Worm (Caenorhabditis elegans) whole organism, mixed stage, embryonic: Measurements from ENCODE around the gene F54F2.14.

Source experiments
- M03D4.4 ChIP-seq: sonication (generic microtip); optimal IDR thresholded peaks from 2 replicates; lab custom pipeline; 2017; ENCODE audit warnings: mild to moderate bottlenecking, missing genetic modification characterization, missing compliant biosample characterization
- bed-3 ChIP-seq: fragments of 200-800 bp; sonication (Bioruptor generic); optimal IDR thresholded peaks from 3 replicates; lab custom pipeline; 2018; ENCODE audit warnings: mild to moderate bottlenecking, missing genetic modification characterization, moderate library complexity, missing compliant biosample characterization
- blmp-1 ChIP-seq: fragments of 150-350 bp; optimal IDR thresholded peaks from 2 replicates; lab custom pipeline; 2014; ENCODE audit warnings: missing biosample characterization, missing genetic modification characterization
- ceh-43 ChIP-seq: fragments of 200-800 bp; sonication (Bioruptor generic); optimal IDR thresholded peaks from 2 replicates; lab custom pipeline; 2018; ENCODE audit warnings: mild to moderate bottlenecking, missing genetic modification characterization, moderate library complexity, missing compliant biosample characterization
- ceh-83 ChIP-seq: fragments of 200-800 bp; sonication (Bioruptor generic); optimal IDR thresholded peaks from 2 replicates; lab custom pipeline; 2018; ENCODE audit warnings: mild to moderate bottlenecking, missing genetic modification characterization, missing compliant biosample characterization
- cnd-1 ChIP-seq: fragments of 200-800 bp; sonication (Bioruptor generic); optimal IDR thresholded peaks from 2 replicates; lab custom pipeline; 2018; ENCODE audit warnings: mild to moderate bottlenecking, missing genetic modification characterization, missing compliant biosample characterization
- drap-1 ChIP-seq: fragments of 200-800 bp; sonication (Bioruptor generic); optimal IDR thresholded peaks from 3 replicates; lab custom pipeline; 2018; ENCODE audit warnings: mild to moderate bottlenecking, missing genetic modification characterization, missing compliant biosample characterization
- elt-1 ChIP-seq: sonication (generic microtip); optimal IDR thresholded peaks from 2 replicates; lab custom pipeline; 2017; ENCODE audit warnings: missing genetic modification characterization, mild to moderate bottlenecking, missing compliant biosample characterization, antibody characterized with exemption, moderate library complexity, borderline replicate concordance; ENCODE audit not compliant: insufficient read depth
- elt-3 ChIP-seq: fragments of 150-350 bp; optimal IDR thresholded peaks from 2 replicates; lab custom pipeline; 2014; ENCODE audit warnings: missing biosample characterization, missing genetic modification characterization
- ham-2 ChIP-seq: fragments of 200-800 bp; sonication (Bioruptor generic); optimal IDR thresholded peaks from 2 replicates; lab custom pipeline; 2018; ENCODE audit warnings: mild to moderate bottlenecking, missing genetic modification characterization, missing compliant biosample characterization
- hlh-1 ChIP-seq: fragments of 150-350 bp; optimal IDR thresholded peaks from 2 replicates; lab custom pipeline; 2014; ENCODE audit warnings: missing biosample characterization, missing genetic modification reagents, missing genetic modification characterization
- lin-13 ChIP-seq: fragments of 150-350 bp; optimal IDR thresholded peaks from 2 replicates; lab custom pipeline; 2014; ENCODE audit warnings: missing biosample characterization, missing genetic modification characterization
- lin-32 ChIP-seq: fragments of 200-800 bp; sonication (Bioruptor generic); optimal IDR thresholded peaks from 2 replicates; lab custom pipeline; 2018; ENCODE audit warnings: mild to moderate bottlenecking, missing genetic modification characterization, missing compliant biosample characterization
- lsy-2 ChIP-seq: fragments of 150-350 bp; optimal IDR thresholded peaks from 2 replicates; lab custom pipeline; 2014; ENCODE audit warnings: missing biosample characterization, missing genetic modification characterization
- mep-1 ChIP-seq: fragments of 150-350 bp; optimal IDR thresholded peaks from 2 replicates; lab custom pipeline; 2017; ENCODE audit warnings: missing biosample characterization, missing genetic modification reagents, missing genetic modification characterization, inconsistent platforms
- mls-2 ChIP-seq: sonication (generic microtip); optimal IDR thresholded peaks from 2 replicates; lab custom pipeline; 2016; ENCODE audit warnings: mild to moderate bottlenecking, missing genetic modification characterization, moderate library complexity, missing compliant biosample characterization
- nhr-2 ChIP-seq: fragments of 150-350 bp; optimal IDR thresholded peaks from 2 replicates; lab custom pipeline; 2014; ENCODE audit warnings: missing biosample characterization, missing genetic modification characterization
- nhr-237 ChIP-seq: fragments of 150-350 bp; optimal IDR thresholded peaks from 2 replicates; lab custom pipeline; 2014; ENCODE audit warnings: missing biosample characterization, missing genetic modification characterization
- nhr-28 ChIP-seq: fragments of 150-350 bp; optimal IDR thresholded peaks from 2 replicates; lab custom pipeline; 2014; ENCODE audit warnings: missing biosample characterization, missing genetic modification characterization
- nhr-76 ChIP-seq: sonication (generic microtip); optimal IDR thresholded peaks from 2 replicates; lab custom pipeline; 2017; ENCODE audit warnings: missing biosample characterization, missing genetic modification characterization
- pha-4 ChIP-seq: fragments of 150-350 bp; optimal IDR thresholded peaks from 2 replicates; lab custom pipeline; 2018; ENCODE audit warnings: missing biosample characterization, missing genetic modification reagents, missing genetic modification characterization
- sem-2 ChIP-seq: fragments of 200-800 bp; sonication (Bioruptor generic); optimal IDR thresholded peaks from 2 replicates; lab custom pipeline; 2018; ENCODE audit warnings: mild to moderate bottlenecking, missing genetic modification characterization, missing compliant biosample characterization
- snpc-4 ChIP-seq: fragments of 150-350 bp; optimal IDR thresholded peaks from 2 replicates; lab custom pipeline; 2014; ENCODE audit warnings: missing biosample characterization, missing genetic modification characterization
- sptf-1 ChIP-seq: sonication (generic microtip); optimal IDR thresholded peaks from 2 replicates; lab custom pipeline; 2017; ENCODE audit warnings: mild to moderate bottlenecking, missing genetic modification characterization, moderate library complexity, missing compliant biosample characterization
- tbx-8 ChIP-seq: fragments of 200-800 bp; sonication (Bioruptor generic); optimal IDR thresholded peaks from 2 replicates; lab custom pipeline; 2018; ENCODE audit warnings: mild to moderate bottlenecking, missing genetic modification characterization, moderate library complexity, missing compliant biosample characterization
- unc-120 ChIP-seq: sonication (generic microtip); optimal IDR thresholded peaks from 2 replicates; lab custom pipeline; 2017; ENCODE audit warnings: missing genetic modification characterization, missing compliant biosample characterization; ENCODE audit not compliant: poor library complexity, severe bottlenecking
- unc-39 ChIP-seq: fragments of 150-350 bp; optimal IDR thresholded peaks from 2 replicates; lab custom pipeline; 2014; ENCODE audit warnings: missing biosample characterization, missing genetic modification characterization
- unc-62 ChIP-seq: fragments of 150-350 bp; optimal IDR thresholded peaks from 2 replicates; lab custom pipeline; 2014; ENCODE audit warnings: missing biosample characterization, missing genetic modification reagents, missing genetic modification characterization
- zip-8 ChIP-seq: fragments of 150-350 bp; optimal IDR thresholded peaks from 2 replicates; lab custom pipeline; 2014; ENCODE audit warnings: missing biosample characterization, missing genetic modification characterization
- ztf-11 ChIP-seq: fragments of 150-350 bp; optimal IDR thresholded peaks from 2 replicates; lab custom pipeline; 2014; ENCODE audit warnings: missing biosample characterization, missing genetic modification characterization

F54F2.14 gene

ce11 chrIII:8782080-8782479, 9.3 kb upstream of the F54F2.14 start:
- TF ChIP-seq mls-2 (tag; lab: Kevin White, UChicago) (no peak), ceh-83 (GFP tag; lab: Kevin White, UChicago) (no peak), hlh-1 (peak; percentile 19)

- TF ChIP-seq lsy-2 (tag; lab: Kevin White, UChicago) (no peak), blmp-1 (tag; lab: Kevin White, UChicago) (no peak), bed-3 (GFP tag; lab: Kevin White, UChicago) (no peak), zip-8 (tag; lab: Kevin White, UChicago) (no peak), elt-1 (tag; lab: Kevin White, UChicago) (no peak), sem-2 (no peak), mep-1 (no peak), cnd-1 (no peak), ztf-11 (no peak), unc-62 (no peak), unc-120 (tag; lab: Kevin White, UChicago) (no peak)
These were observed 8.6 kb upstream of the F54F2.14 start for ce11 chrIII:8782744-8783143.

- no peak for TF ChIP-seq mls-2 (tag; lab: Kevin White, UChicago)
- no peak for TF ChIP-seq zip-8 (tag; lab: Kevin White, UChicago)
- TF ChIP-seq sptf-1 (tag; lab: Kevin White, UChicago): no peak
- TF ChIP-seq sem-2: no peak
- no peak for TF ChIP-seq lsy-2 (tag; lab: Kevin White, UChicago)
- no peak for TF ChIP-seq elt-1 (tag; lab: Kevin White, UChicago)
- TF ChIP-seq nhr-237: no peak
- TF ChIP-seq ztf-11: no peak
- no peak for TF ChIP-seq M03D4.4 (tag; lab: Kevin White, UChicago)
- no peak for TF ChIP-seq blmp-1 (tag; lab: Kevin White, UChicago)
- TF ChIP-seq ceh-83 (GFP tag; lab: Kevin White, UChicago): no peak
- TF ChIP-seq elt-3 (tag; lab: Kevin White, UChicago): no peak
- TF ChIP-seq nhr-28: no peak
These were observed 6.8 kb upstream of the F54F2.14 start for ce11 chrIII:8784500-8784899.

- no peak for TF ChIP-seq blmp-1 (tag; lab: Kevin White, UChicago)
- TF ChIP-seq unc-62: no peak
- TF ChIP-seq ceh-83 (GFP tag; lab: Kevin White, UChicago): no peak
- no peak for TF ChIP-seq lin-13 (tag; lab: Kevin White, UChicago)
- no peak for TF ChIP-seq nhr-28
- TF ChIP-seq nhr-76 (tag; lab: Kevin White, UChicago): no peak
- TF ChIP-seq hlh-1: no peak
- no peak for TF ChIP-seq elt-1 (tag; lab: Kevin White, UChicago)
- no peak for TF ChIP-seq tbx-8 (GFP tag; lab: Kevin White, UChicago)
- TF ChIP-seq lsy-2 (tag; lab: Kevin White, UChicago): no peak
- TF ChIP-seq nhr-237: no peak
- no peak for TF ChIP-seq mls-2 (tag; lab: Kevin White, UChicago)
- TF ChIP-seq sptf-1 (tag; lab: Kevin White, UChicago): no peak
- no peak for TF ChIP-seq unc-39 (tag; lab: Kevin White, UChicago)
- no peak for TF ChIP-seq ztf-11
- TF ChIP-seq zip-8 (tag; lab: Kevin White, UChicago): no peak
- TF ChIP-seq, all 35 proteins: peak for 0
These were observed 5.9 kb upstream of the F54F2.14 start for ce11 chrIII:8785426-8785825.

ce11 chrIII:8786077-8786476, 5.3 kb upstream of the F54F2.14 start, which contains the start of gene K02D10.8:
Gene K02D10.8, plus strand, starts transcription at chrIII:8786377.
- TF ChIP-seq nhr-28: no peak
- TF ChIP-seq lin-32 (GFP tag; lab: Kevin White, UChicago): no peak
- no peak for TF ChIP-seq lin-13 (tag; lab: Kevin White, UChicago)
- TF ChIP-seq elt-3 (tag; lab: Kevin White, UChicago): no peak
- TF ChIP-seq drap-1 (GFP tag; lab: Kevin White, UChicago): no peak
- TF ChIP-seq mls-2 (tag; lab: Kevin White, UChicago): no peak
- no peak for TF ChIP-seq ham-2 (GFP tag; lab: Kevin White, UChicago)
- no peak for TF ChIP-seq nhr-76 (tag; lab: Kevin White, UChicago)
- no peak for TF ChIP-seq nhr-2

- no peak for TF ChIP-seq nhr-76 (tag; lab: Kevin White, UChicago)
- TF ChIP-seq nhr-2: no peak
- no peak for TF ChIP-seq pha-4 (tag; lab: Kevin White, UChicago)
- TF ChIP-seq snpc-4: no peak
- no peak for TF ChIP-seq elt-3 (tag; lab: Kevin White, UChicago)
- no peak for TF ChIP-seq unc-39 (tag; lab: Kevin White, UChicago)
- no peak for TF ChIP-seq ceh-43 (GFP tag; lab: Kevin White, UChicago)
- TF ChIP-seq sptf-1 (tag; lab: Kevin White, UChicago): no peak
- no peak for TF ChIP-seq bed-3 (GFP tag; lab: Kevin White, UChicago)
- TF ChIP-seq, all 35 proteins: peak for 0
These were observed 2.7 kb upstream of the F54F2.14 start for ce11 chrIII:8788690-8789089.
